Fruit fly (Drosophila melanogaster) whole organism: ENCODE measurements around the gene CG14079.

Experiments used
- CG8478 ChIP-seq: fragments of >200 bp; optimal IDR thresholded peaks from 2 replicates; lab custom pipeline; 2018; ENCODE audit warnings: inconsistent platforms
- Dll ChIP-seq: fragments of >200 bp; optimal IDR thresholded peaks from 2 replicates; lab custom pipeline; 2017
- EcR ChIP-seq, 2 experiments: fragments of >200 bp; optimal IDR thresholded peaks; 2 replicates each; lab custom pipeline; 2017; ENCODE audit warnings: missing biosample characterization in 2 of 2, missing genetic modification characterization in 2 of 2, missing genetic modification reagents in 2 of 2
- pan ChIP-seq: fragments of >200 bp; optimal IDR thresholded peaks from 2 replicates; lab custom pipeline; 2017
- psq ChIP-seq: fragments of >200 bp; optimal IDR thresholded peaks from 2 replicates; lab custom pipeline; 2017
- usp ChIP-seq: fragments of >200 bp; optimal IDR thresholded peaks from 2 replicates; lab custom pipeline; 2017; ENCODE audit warnings: missing biosample characterization, missing genetic modification characterization, mixed read lengths

DNA sequence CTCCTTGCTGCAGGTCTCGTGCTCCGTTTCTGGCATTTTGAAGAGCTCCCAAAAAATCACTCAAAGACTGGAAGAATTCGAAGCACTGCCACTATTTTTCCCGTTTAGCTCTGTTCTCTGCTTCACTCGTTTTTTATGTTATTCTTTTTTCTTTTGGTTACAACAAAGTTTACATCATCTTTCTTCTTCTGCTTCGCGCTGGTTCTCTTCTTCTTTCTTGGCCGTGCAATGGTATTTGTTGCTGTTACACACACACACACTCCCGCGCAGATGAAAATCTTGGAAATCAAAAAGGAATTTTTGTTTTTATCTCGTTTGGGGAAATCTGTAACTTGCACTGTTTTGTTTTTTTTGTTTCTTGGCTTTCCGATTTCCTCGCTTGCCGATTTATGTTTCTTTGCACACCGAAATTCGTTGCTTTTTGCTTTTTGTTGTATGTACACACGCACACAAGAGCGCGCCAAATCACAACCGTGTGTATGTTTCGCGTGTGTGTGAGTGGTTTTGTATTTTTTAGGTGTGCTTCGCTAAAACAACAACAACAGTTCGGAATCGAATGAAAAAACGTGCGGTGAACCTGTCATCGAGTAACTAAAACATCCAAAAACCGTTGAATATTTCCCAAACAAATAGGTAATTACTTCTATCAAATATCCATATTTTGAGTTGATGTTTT is 12.0 kb upstream of the CG14079 start:
- no peak for TF ChIP-seq pan (lab: Kevin White, UChicago)
- TF ChIP-seq EcR (GFP tag; optimal IDR thresholded peaks at IDR 0.05; lab: Kevin White, UChicago): no peak
- TF ChIP-seq usp (GFP tag; lab: Kevin White, UChicago): no peak
- no peak for TF ChIP-seq psq (lab: Kevin White, UChicago)
- no peak for TF ChIP-seq Dll (lab: Kevin White, UChicago)
- TF ChIP-seq CG8478 (lab: Kevin White, UChicago): no peak
